Worm (Caenorhabditis elegans) whole organism, young adult: ENCODE results near the gene F44A2.3.

ENCODE experiments used
- Y53G8AR.9 ChIP-seq: fragments of 200-800 bp; sonication (Bioruptor generic); conservative IDR thresholded peaks from 2 replicates; pipeline ENCODE4 v1.3.6; 2022; ENCODE audit warnings: missing genetic modification reagents, missing genetic modification characterization, missing compliant biosample characterization
- lin-26 ChIP-seq: fragments of 200-800 bp; sonication (Bioruptor generic); IDR thresholded peaks from 2 replicates; pipeline ENCODE4 v1.3.6; 2022; ENCODE audit warnings: missing genetic modification reagents, missing genetic modification characterization, missing compliant biosample characterization
- nhr-90 ChIP-seq: sonication (generic microtip); optimal IDR thresholded peaks from 2 replicates; lab custom pipeline; 2016; ENCODE audit warnings: missing genotype, mild to moderate bottlenecking, missing genetic modification characterization, missing compliant biosample characterization

DNA sequence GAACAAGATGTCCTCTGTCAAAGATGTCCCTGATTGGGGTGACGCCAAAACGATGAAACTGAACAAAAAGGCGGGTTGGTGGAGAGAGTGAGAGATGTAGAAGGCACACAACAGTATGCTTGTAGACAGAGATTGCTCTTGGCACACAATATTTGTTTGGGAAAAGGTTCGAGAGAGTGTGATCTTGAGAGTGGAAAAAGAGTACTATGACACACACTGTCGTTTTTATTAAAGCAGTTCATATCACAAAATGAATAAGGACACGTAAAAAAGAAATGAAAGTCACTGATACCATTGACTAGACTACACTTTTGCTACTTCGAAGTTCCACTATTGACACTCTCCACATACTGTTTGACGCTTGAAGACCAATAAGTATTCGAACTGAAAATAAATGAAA lies 49.7 kb upstream of the F44A2.3 start:
- TF ChIP-seq lin-26 (GFP tag; lab: Robert Waterston, UW): no peak
- TF ChIP-seq Y53G8AR.9 (GFP tag; lab: Robert Waterston, UW): no peak
- no peak for TF ChIP-seq nhr-90 (tag; lab: Kevin White, UChicago)
